Fruit fly (Drosophila melanogaster) whole organism, embryonic: ENCODE results near the gene lectin-37Db.
A peak's percentile ranks its signal among the peaks of the same experiment; 100 is the strongest.

ENCODE experiments used
- C15 ChIP-seq: fragments of 200-800 bp; sonication (Bioruptor generic); IDR thresholded peaks from 3 replicates; pipeline ENCODE4 v1.3.6; 2022; ENCODE audit warnings: missing biosample characterization, missing genetic modification characterization
- CG10267 ChIP-seq: fragments of 200-800 bp; sonication (Bioruptor generic); optimal IDR thresholded peaks from 2 replicates; lab custom pipeline; 2018; ENCODE audit warnings: missing biosample characterization, mild to moderate bottlenecking, missing genetic modification characterization, moderate library complexity
- CG10431 ChIP-seq: fragments of 200-800 bp; sonication (Bioruptor generic); optimal IDR thresholded peaks from 3 replicates; lab custom pipeline; 2018; ENCODE audit warnings: missing biosample characterization, mild to moderate bottlenecking, missing genetic modification characterization
- CG10543 ChIP-seq: fragments of 200-800 bp; sonication (Bioruptor generic); optimal IDR thresholded peaks from 3 replicates; lab custom pipeline; 2017; ENCODE audit warnings: missing biosample characterization, mild to moderate bottlenecking, missing genetic modification characterization, moderate library complexity
- CG11695 ChIP-seq: fragments of 200-800 bp; sonication (Bioruptor generic); IDR thresholded peaks from 3 replicates; pipeline ENCODE4 v1.3.6; 2022; ENCODE audit warnings: missing biosample characterization, missing genetic modification characterization
- CG12769 ChIP-seq: fragments of 200-800 bp; sonication (Bioruptor generic); optimal IDR thresholded peaks from 2 replicates; lab custom pipeline; 2019; ENCODE audit warnings: missing biosample characterization, mild to moderate bottlenecking, missing genetic modification characterization, moderate library complexity
- CG13287 ChIP-seq: fragments of 200-800 bp; sonication (Bioruptor generic); IDR thresholded peaks from 2 replicates; pipeline ENCODE4 v1.3.6; 2022; ENCODE audit warnings: missing biosample characterization, missing genetic modification characterization; ENCODE audit not compliant: partially characterized antibody
- CG13775 ChIP-seq: fragments of 200-800 bp; sonication (Bioruptor generic); optimal IDR thresholded peaks from 3 replicates; lab custom pipeline; 2017; ENCODE audit warnings: missing biosample characterization, mild to moderate bottlenecking, missing genetic modification characterization
- CG3838 ChIP-seq: fragments of 200-800 bp; sonication (Bioruptor generic); optimal IDR thresholded peaks from 3 replicates; lab custom pipeline; 2016; ENCODE audit warnings: missing biosample characterization, missing genetic modification characterization
- CG4424 ChIP-seq: fragments of 200-800 bp; sonication (Bioruptor generic); optimal IDR thresholded peaks from 3 replicates; lab custom pipeline; 2016; ENCODE audit warnings: missing biosample characterization, missing genetic modification characterization
- CG6254 ChIP-seq: fragments of 200-800 bp; sonication (Bioruptor generic); optimal IDR thresholded peaks from 3 replicates; lab custom pipeline; 2017; ENCODE audit warnings: mild to moderate bottlenecking, missing biosample characterization, missing genetic modification reagents, missing genetic modification characterization
- CG6654 ChIP-seq: fragments of 200-800 bp; sonication (Bioruptor generic); optimal IDR thresholded peaks from 2 replicates; lab custom pipeline; 2017; ENCODE audit warnings: missing biosample characterization, mild to moderate bottlenecking, missing genetic modification characterization
- CG6683 ChIP-seq: fragments of 200-800 bp; sonication (Bioruptor generic); optimal IDR thresholded peaks from 2 replicates; lab custom pipeline; 2017; ENCODE audit warnings: missing biosample characterization, mild to moderate bottlenecking, missing genetic modification characterization, missing genetic modification reagents
- CG6765 ChIP-seq: fragments of 200-800 bp; sonication (Bioruptor generic); optimal IDR thresholded peaks from 3 replicates; lab custom pipeline; 2017; ENCODE audit warnings: missing biosample characterization, mild to moderate bottlenecking, missing genetic modification characterization
- CG7786 ChIP-seq: fragments of 200-800 bp; sonication (Bioruptor generic); optimal IDR thresholded peaks from 2 replicates; lab custom pipeline; 2016; ENCODE audit warnings: missing biosample characterization, missing genetic modification characterization
- CG7928 ChIP-seq: fragments of 200-800 bp; sonication (Bioruptor generic); optimal IDR thresholded peaks from 2 replicates; lab custom pipeline; 2017; ENCODE audit warnings: missing biosample characterization, mild to moderate bottlenecking, missing genetic modification characterization
- CG8089 ChIP-seq: fragments of 200-800 bp; sonication (Bioruptor generic); optimal IDR thresholded peaks from 3 replicates; lab custom pipeline; 2016; ENCODE audit warnings: missing biosample characterization, missing genetic modification characterization
- CG8944 ChIP-seq: fragments of 200-800 bp; sonication (Bioruptor generic); optimal IDR thresholded peaks from 3 replicates; lab custom pipeline; 2016; ENCODE audit warnings: missing biosample characterization, missing genetic modification characterization
- Dip3 ChIP-seq: fragments of 200-800 bp; sonication (Bioruptor generic); optimal IDR thresholded peaks from 3 replicates; lab custom pipeline; 2016; ENCODE audit warnings: missing biosample characterization, missing genetic modification characterization
- Doc2 ChIP-seq: fragments of 200-800 bp; sonication (Bioruptor generic); IDR thresholded peaks from 2 replicates; pipeline ENCODE4 v1.3.6; 2022; ENCODE audit warnings: missing biosample characterization, missing genetic modification characterization
- Fer1 ChIP-seq: fragments of 200-800 bp; sonication (Bioruptor generic); optimal IDR thresholded peaks from 2 replicates; lab custom pipeline; 2017; ENCODE audit warnings: missing biosample characterization, mild to moderate bottlenecking, missing genetic modification characterization
- HLH3B ChIP-seq: fragments of 200-800 bp; sonication (Bioruptor generic); IDR thresholded peaks from 2 replicates; pipeline ENCODE4 v1.3.6; 2022; ENCODE audit warnings: missing biosample characterization, missing genetic modification characterization
- HmgZ ChIP-seq: fragments of 200-800 bp; sonication (Bioruptor generic); optimal IDR thresholded peaks from 2 replicates; lab custom pipeline; 2018; ENCODE audit warnings: missing biosample characterization, mild to moderate bottlenecking, missing genetic modification characterization
- Kr ChIP-seq: fragments of 200-800 bp; sonication (Bioruptor generic); optimal IDR thresholded peaks from 2 replicates; lab custom pipeline; 2017; ENCODE audit warnings: missing biosample characterization, mild to moderate bottlenecking, missing genetic modification characterization
- Oaz ChIP-seq: fragments of 200-800 bp; sonication (Bioruptor generic); IDR thresholded peaks from 2 replicates; pipeline ENCODE4 v1.3.6; 2022; ENCODE audit warnings: missing biosample characterization, missing genetic modification characterization
- Side ChIP-seq: fragments of 200-800 bp; sonication (Bioruptor generic); optimal IDR thresholded peaks from 2 replicates; lab custom pipeline; 2016; ENCODE audit warnings: missing biosample characterization, missing genetic modification characterization
- ap ChIP-seq: fragments of 200-800 bp; sonication (Bioruptor generic); IDR thresholded peaks from 2 replicates; pipeline ENCODE4 v1.3.6; 2022; ENCODE audit warnings: missing biosample characterization, missing genetic modification characterization
- ara ChIP-seq: fragments of 200-800 bp; sonication (Bioruptor generic); IDR thresholded peaks from 2 replicates; pipeline ENCODE4 v1.3.6; 2022; ENCODE audit warnings: missing biosample characterization, missing genetic modification characterization
- ato ChIP-seq: fragments of 200-800 bp; sonication (Bioruptor generic); IDR thresholded peaks from 2 replicates; pipeline ENCODE4 v1.3.6; 2022; ENCODE audit warnings: missing biosample characterization, missing genetic modification characterization; ENCODE audit not compliant: partially characterized antibody
- caup ChIP-seq: fragments of 200-800 bp; sonication (Bioruptor generic); optimal IDR thresholded peaks from 3 replicates; lab custom pipeline; 2017; ENCODE audit warnings: missing biosample characterization, mild to moderate bottlenecking, missing genetic modification characterization, moderate library complexity; ENCODE audit not compliant: severe bottlenecking
- dimm ChIP-seq: fragments of 200-800 bp; sonication (Bioruptor generic); IDR thresholded peaks from 2 replicates; pipeline ENCODE4 v1.3.6; 2022; ENCODE audit warnings: missing biosample characterization, missing genetic modification characterization
- en ChIP-seq: fragments of 200-800 bp; sonication (Bioruptor generic); optimal IDR thresholded peaks from 2 replicates; lab custom pipeline; 2016; ENCODE audit warnings: missing biosample characterization, missing genetic modification characterization
- ewg ChIP-seq: fragments of 200-800 bp; sonication (Bioruptor generic); optimal IDR thresholded peaks from 3 replicates; lab custom pipeline; 2017; ENCODE audit warnings: mild to moderate bottlenecking, missing biosample characterization, missing genetic modification reagents, missing genetic modification characterization
- fd96Cb ChIP-seq: fragments of 200-800 bp; sonication (Bioruptor generic); optimal IDR thresholded peaks from 2 replicates; lab custom pipeline; 2018; ENCODE audit warnings: missing biosample characterization, mild to moderate bottlenecking, missing genetic modification characterization, moderate library complexity
- gem ChIP-seq: fragments of 200-800 bp; sonication (Bioruptor generic); optimal IDR thresholded peaks from 2 replicates; lab custom pipeline; 2019; ENCODE audit warnings: missing biosample characterization, mild to moderate bottlenecking, missing genetic modification characterization, moderate library complexity
- grn ChIP-seq: fragments of 200-800 bp; sonication (Bioruptor generic); optimal IDR thresholded peaks from 3 replicates; lab custom pipeline; 2017; ENCODE audit warnings: missing biosample characterization, missing genetic modification characterization
- gro ChIP-seq: fragments of 200-800 bp; sonication (Bioruptor generic); optimal IDR thresholded peaks from 2 replicates; lab custom pipeline; 2016; ENCODE audit warnings: missing biosample characterization, missing genetic modification characterization
- her ChIP-seq: fragments of 200-800 bp; sonication (Bioruptor generic); optimal IDR thresholded peaks from 2 replicates; lab custom pipeline; 2016; ENCODE audit warnings: missing biosample characterization, missing genetic modification characterization
- inv ChIP-seq: fragments of 200-800 bp; sonication (Bioruptor generic); IDR thresholded peaks from 2 replicates; pipeline ENCODE4 v1.3.6; 2022; ENCODE audit warnings: missing biosample characterization, missing genetic modification characterization; ENCODE audit not compliant: partially characterized antibody
- kah ChIP-seq: fragments of 200-800 bp; sonication (Bioruptor generic); optimal IDR thresholded peaks from 2 replicates; lab custom pipeline; 2018; ENCODE audit warnings: missing biosample characterization, mild to moderate bottlenecking, missing genetic modification characterization
- nau ChIP-seq: fragments of 200-800 bp; sonication (Bioruptor generic); optimal IDR thresholded peaks from 3 replicates; lab custom pipeline; 2017; ENCODE audit warnings: missing biosample characterization, mild to moderate bottlenecking, missing genetic modification characterization, missing genetic modification reagents
- oc ChIP-seq: fragments of 200-800 bp; sonication (Bioruptor generic); optimal IDR thresholded peaks from 2 replicates; lab custom pipeline; 2018; ENCODE audit warnings: missing biosample characterization, mild to moderate bottlenecking, missing genetic modification characterization, moderate library complexity
- pan ChIP-seq, 4 experiments: fragments of >200 bp in 3 of 4; fragments of 200-800 bp in 1 of 4; sonication (Bioruptor generic) in 1 of 4; optimal IDR thresholded peaks in 3 of 4; IDR thresholded peaks in 1 of 4; 2 replicates each; pipeline versions ENCODE4 v1.3.6 to Lab custom; 2017 to 2022; ENCODE audit warnings: missing biosample characterization in 2 of 4, missing genetic modification characterization in 2 of 4, mixed read lengths in 1 of 4
- peb ChIP-seq: fragments of 200-800 bp; sonication (Bioruptor generic); IDR thresholded peaks from 2 replicates; pipeline ENCODE4 v1.3.6; 2022; ENCODE audit warnings: missing biosample characterization, missing genetic modification characterization
- pho ChIP-seq: fragments of 200-800 bp; sonication (Bioruptor generic); optimal IDR thresholded peaks from 2 replicates; lab custom pipeline; 2016; ENCODE audit warnings: missing biosample characterization, missing genetic modification characterization
- salm ChIP-seq: fragments of 200-800 bp; sonication (Bioruptor generic); optimal IDR thresholded peaks from 2 replicates; lab custom pipeline; 2018; ENCODE audit warnings: missing biosample characterization, mild to moderate bottlenecking, missing genetic modification characterization
- schlank ChIP-seq: fragments of 200-800 bp; sonication (Bioruptor generic); optimal IDR thresholded peaks from 2 replicates; lab custom pipeline; 2018; ENCODE audit warnings: missing biosample characterization, mild to moderate bottlenecking, missing genetic modification characterization
- tin ChIP-seq: fragments of 200-800 bp; sonication (Bioruptor generic); optimal IDR thresholded peaks from 3 replicates; lab custom pipeline; 2016; ENCODE audit warnings: missing biosample characterization, missing genetic modification characterization
- ttk ChIP-seq: fragments of 200-800 bp; sonication (Bioruptor generic); IDR thresholded peaks from 2 replicates; pipeline ENCODE4 v2.1.2; 2022; ENCODE audit warnings: missing biosample characterization, missing genetic modification characterization
- twi ChIP-seq: fragments of 200-800 bp; optimal IDR thresholded peaks from 2 replicates; lab custom pipeline; 2019; ENCODE audit warnings: missing biosample characterization, mild to moderate bottlenecking, missing genetic modification characterization, moderate library complexity
- tx ChIP-seq: fragments of 200-800 bp; sonication (Bioruptor generic); optimal IDR thresholded peaks from 2 replicates; lab custom pipeline; 2016; ENCODE audit warnings: missing biosample characterization, missing genetic modification characterization

Gene lectin-37Db

DNA sequence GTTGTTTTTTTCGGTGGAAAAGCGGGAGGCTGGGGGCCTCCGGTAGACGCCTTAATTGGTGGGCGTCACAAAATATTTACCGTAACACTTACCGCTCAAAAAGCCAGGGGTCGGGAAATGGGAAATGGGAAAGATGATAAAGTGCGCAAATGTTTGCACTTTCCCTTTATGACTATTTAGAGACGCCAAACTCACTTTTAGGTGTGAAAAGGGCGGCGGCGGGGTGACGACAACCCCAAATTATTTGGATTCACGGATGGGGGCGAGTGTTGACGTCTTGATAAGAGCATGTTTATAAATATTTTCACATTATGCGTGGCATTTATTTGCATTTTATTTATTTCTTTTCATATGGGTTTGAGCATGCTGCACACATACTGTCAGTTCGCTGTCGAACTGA, 48.8 kb upstream of the lectin-37Db start, which contains the start of gene CG17349 (continued):
- TF ChIP-seq CG7928 (GFP tag; lab: Kevin White, UChicago) (no peak), gro (no peak), gem (peak; percentile 50), ap (GFP tag; lab: Robert Waterston, UW) (no peak), CG10267 (tag; lab: Kevin White, UChicago) (no peak), CG3838 (GFP tag; lab: Kevin White, UChicago) (no peak), oc (peak; percentile 28), CG11695 (GFP tag; lab: Robert Waterston, UW) (no peak), Oaz (GFP tag; lab: Robert Waterston, UW) (no peak), CG8944 (GFP tag; lab: Kevin White, UChicago) (no peak), peb (GFP tag; lab: Robert Waterston, UW) (no peak), ara (GFP tag; lab: Robert Waterston, UW) (no peak), her (no peak), Doc2 (no peak), kah (GFP tag; lab: Kevin White, UChicago) (no peak), salm (tag; lab: Kevin White, UChicago) (peak; percentile 27), Kr (GFP tag; lab: Kevin White, UChicago) (no peak), pan (optimal IDR thresholded peaks at IDR 0.05; lab: Kevin White, UChicago) (no peak), pan (GFP tag; optimal IDR thresholded peaks at IDR 0.05 in 1 of 2, IDR thresholded peaks at IDR 0.05 in 1 of 2) (no peak), ato (GFP tag; lab: Robert Waterston, UW) (no peak), CG6765 (GFP tag; lab: Kevin White, UChicago) (no peak), CG10431 (GFP tag; lab: Kevin White, UChicago) (no peak), CG4424 (GFP tag; lab: Kevin White, UChicago) (no peak), CG6683 (GFP tag; lab: Kevin White, UChicago) (no peak), CG8089 (GFP tag; lab: Kevin White, UChicago) (no peak), fd96Cb (tag; lab: Kevin White, UChicago) (peak; percentile 2), inv (GFP tag; lab: Robert Waterston, UW) (no peak), schlank (tag; lab: Kevin White, UChicago) (no peak), Dip3 (GFP tag; lab: Kevin White, UChicago) (no peak), grn (GFP tag; lab: Kevin White, UChicago) (no peak), Side (no peak), pho (no peak), CG6654 (no peak), caup (GFP tag; lab: Kevin White, UChicago) (no peak), dimm (GFP tag; lab: Robert Waterston, UW) (no peak), ttk (GFP tag; lab: Robert Waterston, UW) (no peak), CG6254 (GFP tag; lab: Kevin White, UChicago) (peak; percentile 14), en (no peak), CG7786 (no peak), C15 (no peak), Fer1 (no peak), tx (no peak), tin (no peak), HmgZ (no peak), twi (tag; lab: Kevin White, UChicago) (no peak), CG10543 (GFP tag; lab: Kevin White, UChicago) (no peak), HLH3B (GFP tag; lab: Robert Waterston, UW) (no peak), CG13775 (GFP tag; lab: Kevin White, UChicago) (no peak), nau (GFP tag; lab: Kevin White, UChicago) (no peak), CG12769 (tag; lab: Kevin White, UChicago) (no peak), CG13287 (GFP tag; lab: Robert Waterston, UW) (no peak), ewg (GFP tag; lab: Kevin White, UChicago) (peak; percentile 14)
